Worm (Caenorhabditis elegans): ENCODE results near the gene ddb-1.

DNA sequence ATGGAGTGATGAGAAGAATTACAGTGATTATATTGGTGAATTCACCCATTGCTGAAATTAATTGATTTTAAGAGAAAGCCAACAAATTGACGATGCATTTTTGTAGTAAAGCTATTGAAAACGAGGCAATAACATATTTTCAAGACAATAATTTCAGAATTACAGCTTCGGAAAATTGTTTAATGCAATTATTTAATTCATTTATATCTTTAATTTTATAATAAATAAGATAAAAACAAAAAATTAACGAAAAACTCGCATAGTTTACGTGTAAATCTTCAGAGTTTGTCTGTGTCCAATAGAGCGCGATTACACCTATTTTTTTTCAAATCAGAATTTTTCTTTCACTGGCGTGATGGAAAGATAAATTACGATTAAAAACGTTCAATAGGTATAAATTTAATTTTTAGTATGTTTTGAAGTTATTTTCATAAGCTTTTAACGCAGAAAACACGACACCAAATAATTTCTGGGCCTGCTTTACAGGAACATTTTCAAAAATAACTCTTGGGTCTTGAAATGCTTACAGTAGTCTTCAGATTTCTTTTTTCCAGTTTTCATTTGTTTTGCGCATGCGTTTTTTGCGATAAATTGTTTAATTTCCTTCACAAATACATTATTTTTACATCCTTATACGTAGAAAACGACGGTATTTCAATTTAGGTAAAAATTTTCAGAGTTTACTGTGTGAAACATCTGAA lies 42.7 kb downstream of the ddb-1 start, which contains the start of gene tmed-1:
- TF ChIP-seq cog-1 (tag; optimal IDR thresholded peaks at IDR 0.05) (no peak), tab-1 (GFP tag; IDR thresholded peaks at IDR 0.05) (no peak), med-1 (GFP tag; optimal IDR thresholded peaks at IDR 0.05; ENCODE audit: insufficient read depth) (no peak), flt-1 (GFP tag; IDR thresholded peaks at IDR 0.05) (no peak), ztf-23 (GFP tag; IDR thresholded peaks at IDR 0.05) (no peak), ztf-29 (GFP tag; IDR thresholded peaks at IDR 0.05) (no peak), klf-2 (GFP tag; conservative IDR thresholded peaks at IDR 0.05) (no peak)

All from whole organism, midembryonic.